Fruit fly (Drosophila melanogaster): ENCODE measurements around the gene CG33644.

dm6 chr2L:13532524-13532923 lies 639 bp downstream of the CG33644 start, which contains the start of gene CG33645:
- TF ChIP-seq kay (GFP tag; ENCODE audit: borderline replicate concordance) (no peak), tj (GFP tag; optimal IDR thresholded peaks at IDR 0.05) (no peak), toe (GFP tag; optimal IDR thresholded peaks at IDR 0.05) (no peak), pad (GFP tag; optimal IDR thresholded peaks at IDR 0.05) (no peak), CG1620 (GFP tag; optimal IDR thresholded peaks at IDR 0.05) (no peak), CG7045 (GFP tag; optimal IDR thresholded peaks at IDR 0.05) (no peak), Clk (GFP tag; optimal IDR thresholded peaks at IDR 0.05) (no peak), CG5204 (GFP tag; optimal IDR thresholded peaks at IDR 0.05) (no peak), CG33017 (tag; optimal IDR thresholded peaks at IDR 0.05) (no peak), CG7101 (tag; optimal IDR thresholded peaks at IDR 0.05) (no peak), Crg-1 (GFP tag; optimal IDR thresholded peaks at IDR 0.05) (no peak), cnc (optimal IDR thresholded peaks at IDR 0.05) (no peak), cic (GFP tag; optimal IDR thresholded peaks at IDR 0.05) (no peak), Hr96 (GFP tag; optimal IDR thresholded peaks at IDR 0.05) (no peak)
